Worm (Caenorhabditis elegans): ENCODE results near the gene ZK792.5.

DNA sequence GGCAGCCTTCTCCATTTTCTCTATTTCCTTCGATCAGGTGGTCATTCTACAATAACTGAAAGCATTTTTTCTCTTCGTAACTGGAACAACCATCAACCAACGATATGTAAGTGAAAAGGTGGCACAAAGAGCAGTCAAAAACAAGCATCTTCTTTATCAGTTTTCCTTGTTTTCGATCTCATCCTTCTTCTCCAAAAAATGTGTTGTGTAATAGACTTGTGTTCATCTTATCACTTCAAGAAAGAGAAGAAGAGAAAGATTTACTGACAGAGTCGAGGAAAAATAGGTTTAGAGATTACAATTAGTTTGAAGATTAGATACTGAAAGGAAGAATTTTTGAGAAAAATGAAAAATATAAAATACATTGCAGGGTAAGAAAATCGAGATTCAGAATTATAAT lies 42.6 kb downstream of the ZK792.5 start:
- TF ChIP-seq sea-2 (GFP tag; optimal IDR thresholded peaks at IDR 0.05) (no peak), pha-4 (tag; optimal IDR thresholded peaks at IDR 0.05) (no peak), snpc-4 (tag; optimal IDR thresholded peaks at IDR 0.05) (no peak)
